Worm (Caenorhabditis elegans) whole organism, young adult: ENCODE results near the gene T13F2.6.
A peak's percentile ranks its signal among the peaks of the same experiment; 100 is the strongest.

ENCODE experiments used
- B0035.1 ChIP-seq: sonication (generic microtip); optimal IDR thresholded peaks from 2 replicates; lab custom pipeline; 2016; ENCODE audit warnings: missing genetic modification characterization, mild to moderate bottlenecking, missing compliant biosample characterization, missing genotype, missing genetic modification reagents
- C17E4.6 ChIP-seq: fragments of 200-800 bp; sonication (Bioruptor generic); IDR thresholded peaks from 2 replicates; pipeline ENCODE4 v1.3.6; 2022; ENCODE audit warnings: missing genetic modification reagents, missing genetic modification characterization, missing compliant biosample characterization
- F37B4.10 ChIP-seq: fragments of 200-800 bp; sonication (Bioruptor generic); IDR thresholded peaks from 2 replicates; pipeline ENCODE4 v1.3.6; 2022; ENCODE audit warnings: missing genetic modification characterization, missing compliant biosample characterization
- F57C9.4 ChIP-seq: sonication (generic microtip); optimal IDR thresholded peaks from 2 replicates; lab custom pipeline; 2017; ENCODE audit warnings: mild to moderate bottlenecking, missing genetic modification characterization, missing compliant biosample characterization
- T26A5.8 ChIP-seq: sonication (generic microtip); optimal IDR thresholded peaks from 2 replicates; lab custom pipeline; 2016; ENCODE audit warnings: missing genetic modification characterization, missing compliant biosample characterization
- Y79H2A.3 ChIP-seq: fragments of 200-800 bp; sonication (Bioruptor generic); conservative IDR thresholded peaks from 2 replicates; pipeline ENCODE4 v1.3.6; 2022; ENCODE audit warnings: missing genetic modification reagents, missing genetic modification characterization, missing compliant biosample characterization
- attf-6 ChIP-seq: fragments of 200-800 bp; sonication (Bioruptor generic); IDR thresholded peaks from 2 replicates; pipeline ENCODE4 v1.3.6; 2022; ENCODE audit warnings: missing genetic modification reagents, missing genetic modification characterization, missing compliant biosample characterization
- bed-2 ChIP-seq: fragments of 200-800 bp; sonication (Bioruptor generic); IDR thresholded peaks from 2 replicates; pipeline ENCODE4 v1.3.6; 2022; ENCODE audit warnings: missing genetic modification reagents, missing genetic modification characterization, missing compliant biosample characterization
- ccch-3 ChIP-seq: fragments of 200-800 bp; sonication (Bioruptor generic); optimal IDR thresholded peaks from 2 replicates; lab custom pipeline; 2018; ENCODE audit warnings: mild to moderate bottlenecking, missing genetic modification characterization, missing compliant biosample characterization
- ceh-40 ChIP-seq: fragments of 200-800 bp; sonication (Bioruptor generic); IDR thresholded peaks from 2 replicates; pipeline ENCODE4 v1.3.6; 2022; ENCODE audit warnings: missing genetic modification characterization, missing compliant biosample characterization
- dox-1 ChIP-seq: fragments of 200-800 bp; sonication (Bioruptor generic); IDR thresholded peaks from 2 replicates; pipeline ENCODE4 v1.3.6; 2022; ENCODE audit warnings: missing genetic modification reagents, missing genetic modification characterization, missing compliant biosample characterization
- dpl-1 ChIP-seq: fragments of 150-350 bp; optimal IDR thresholded peaks from 2 replicates; lab custom pipeline; 2014; ENCODE audit warnings: missing biosample characterization, missing genetic modification reagents, missing genetic modification characterization
- efl-1 ChIP-seq: fragments of 150-350 bp; optimal IDR thresholded peaks from 2 replicates; lab custom pipeline; 2014; ENCODE audit warnings: missing biosample characterization, missing genetic modification reagents, missing genetic modification characterization
- hmg-1.2 ChIP-seq: fragments of 200-800 bp; sonication (Bioruptor generic); IDR thresholded peaks from 2 replicates; pipeline ENCODE4 v1.3.6; 2022; ENCODE audit warnings: missing genetic modification reagents, missing genetic modification characterization, missing compliant biosample characterization
- hmg-20 ChIP-seq: fragments of 200-800 bp; sonication (Bioruptor generic); IDR thresholded peaks from 2 replicates; pipeline ENCODE4 v1.3.6; 2022; ENCODE audit warnings: missing genetic modification reagents, missing genetic modification characterization, missing compliant biosample characterization
- lag-1 ChIP-seq: fragments of 200-800 bp; sonication (Bioruptor generic); IDR thresholded peaks from 2 replicates; pipeline ENCODE4 v1.3.6; 2022; ENCODE audit warnings: missing genetic modification reagents, missing genetic modification characterization, missing compliant biosample characterization
- let-607 ChIP-seq, 2 experiments: fragments of 200-800 bp in 1 of 2; sonication (Bioruptor generic) in 1 of 2; sonication (generic microtip) in 1 of 2; optimal IDR thresholded peaks; 2 replicates each; lab custom pipeline; 2016 to 2018; ENCODE audit warnings: mild to moderate bottlenecking in 2 of 2, missing compliant biosample characterization in 2 of 2, missing genetic modification characterization in 2 of 2, moderate library complexity in 2 of 2, missing genotype in 1 of 2
- lin-26 ChIP-seq: fragments of 200-800 bp; sonication (Bioruptor generic); IDR thresholded peaks from 2 replicates; pipeline ENCODE4 v1.3.6; 2022; ENCODE audit warnings: missing genetic modification reagents, missing genetic modification characterization, missing compliant biosample characterization
- lin-35 ChIP-seq, 3 experiments: fragments of 150-350 bp in 2 of 3; sonication (generic microtip) in 1 of 3; optimal IDR thresholded peaks; 2 replicates each; lab custom pipeline; 2014 to 2018; ENCODE audit warnings: missing biosample characterization in 3 of 3, missing genetic modification characterization in 3 of 3, missing genetic modification reagents in 3 of 3
- lin-40 ChIP-seq: sonication (generic microtip); optimal IDR thresholded peaks from 2 replicates; lab custom pipeline; 2016; ENCODE audit warnings: missing genetic modification characterization, mild to moderate bottlenecking, missing compliant biosample characterization, missing genotype, missing genetic modification reagents
- lin-54 ChIP-seq: fragments of 200-800 bp; sonication (Bioruptor generic); optimal IDR thresholded peaks from 2 replicates; lab custom pipeline; 2018; ENCODE audit warnings: mild to moderate bottlenecking, missing genetic modification characterization, missing compliant biosample characterization
- madf-6 ChIP-seq: fragments of 200-800 bp; sonication (Bioruptor generic); IDR thresholded peaks from 2 replicates; pipeline ENCODE4 v1.3.6; 2022; ENCODE audit warnings: missing genetic modification reagents, missing genetic modification characterization, missing compliant biosample characterization
- mcd-1 ChIP-seq: fragments of 200-800 bp; sonication (Bioruptor generic); IDR thresholded peaks from 2 replicates; pipeline ENCODE4 v1.3.6; 2022; ENCODE audit warnings: missing genetic modification reagents, missing genetic modification characterization, missing compliant biosample characterization
- mel-28 ChIP-seq: sonication (generic microtip); optimal IDR thresholded peaks from 2 replicates; lab custom pipeline; 2016; ENCODE audit warnings: borderline replicate concordance, mild to moderate bottlenecking, missing genetic modification characterization, missing compliant biosample characterization
- nfyb-1 ChIP-seq: fragments of 200-800 bp; sonication (Bioruptor generic); IDR thresholded peaks from 2 replicates; pipeline ENCODE4 v1.3.6; 2022; ENCODE audit warnings: missing genetic modification reagents, missing genetic modification characterization, missing compliant biosample characterization
- nhr-120 ChIP-seq: fragments of 200-800 bp; sonication (Bioruptor generic); IDR thresholded peaks from 2 replicates; pipeline ENCODE4 v1.3.6; 2022; ENCODE audit warnings: missing genetic modification characterization, missing compliant biosample characterization
- nhr-179 ChIP-seq: sonication (generic microtip); optimal IDR thresholded peaks from 2 replicates; lab custom pipeline; 2016; ENCODE audit warnings: mild to moderate bottlenecking, missing genetic modification characterization, missing compliant biosample characterization
- nhr-90 ChIP-seq: sonication (generic microtip); optimal IDR thresholded peaks from 2 replicates; lab custom pipeline; 2016; ENCODE audit warnings: missing genotype, mild to moderate bottlenecking, missing genetic modification characterization, missing compliant biosample characterization
- pbrm-1 ChIP-seq: fragments of 200-800 bp; sonication (Bioruptor generic); IDR thresholded peaks from 2 replicates; pipeline ENCODE4 v1.3.6; 2022; ENCODE audit warnings: missing genetic modification reagents, missing genetic modification characterization, missing compliant biosample characterization
- pha-4 ChIP-seq: fragments of 150-350 bp; sonication (generic microtip); optimal IDR thresholded peaks from 2 replicates; lab custom pipeline; 2014; ENCODE audit warnings: missing biosample characterization, missing genetic modification reagents, missing genetic modification characterization
- rec-8 ChIP-seq, 2 experiments: sonication (generic microtip); optimal IDR thresholded peaks; 2 replicates each; lab custom pipeline; 2016; ENCODE audit warnings: mild to moderate bottlenecking in 2 of 2, missing genetic modification characterization in 2 of 2, missing genetic modification reagents in 2 of 2, missing genotype in 2 of 2, missing biosample characterization in 1 of 2, missing compliant biosample characterization in 1 of 2, moderate library complexity in 1 of 2
- rpc-1 ChIP-seq, 2 experiments: fragments of 150-350 bp in 1 of 2; sonication (generic microtip) in 1 of 2; optimal IDR thresholded peaks; 2 replicates each; lab custom pipeline; 2014 to 2018; ENCODE audit warnings: missing biosample characterization in 1 of 2, missing genetic modification characterization in 1 of 2, missing genetic modification reagents in 1 of 2, missing genotype in 1 of 2
- sdz-38 ChIP-seq: sonication (generic microtip); optimal IDR thresholded peaks from 2 replicates; lab custom pipeline; 2016; ENCODE audit warnings: missing genotype, missing genetic modification characterization, missing compliant biosample characterization
- snpc-1.1 ChIP-seq: sonication (generic microtip); optimal IDR thresholded peaks from 2 replicates; lab custom pipeline; 2017; ENCODE audit warnings: missing genetic modification characterization, mild to moderate bottlenecking, missing compliant biosample characterization, antibody characterized with exemption, moderate library complexity, missing genotype, missing genetic modification reagents; ENCODE audit not compliant: insufficient read depth
- snpc-4 ChIP-seq, 5 experiments: fragments of 150-350 bp in 1 of 5; sonication (generic microtip) in 4 of 5; optimal IDR thresholded peaks; 2 replicates each; lab custom pipeline; 2014 to 2018; ENCODE audit warnings: missing genetic modification characterization in 5 of 5, missing biosample characterization in 3 of 5, antibody characterized with exemption in 2 of 5, mild to moderate bottlenecking in 2 of 5, missing compliant biosample characterization in 2 of 5, missing genotype in 2 of 5, moderate library complexity in 2 of 5, missing genetic modification reagents in 1 of 5
- tbp1 ChIP-seq: fragments of 200-800 bp; sonication (Bioruptor generic); optimal IDR thresholded peaks from 2 replicates; lab custom pipeline; 2018; ENCODE audit warnings: mild to moderate bottlenecking, missing genetic modification characterization, missing compliant biosample characterization
- xnd-1 ChIP-seq: sonication (generic microtip); optimal IDR thresholded peaks from 2 replicates; lab custom pipeline; 2016; ENCODE audit warnings: missing genotype, missing genetic modification reagents, missing genetic modification characterization, missing compliant biosample characterization
- zfh-2 ChIP-seq: fragments of 200-800 bp; sonication (Bioruptor generic); conservative IDR thresholded peaks from 2 replicates; pipeline ENCODE4 v1.3.6; 2022; ENCODE audit warnings: missing genetic modification reagents, missing genetic modification characterization, missing compliant biosample characterization
- ztf-22 ChIP-seq: fragments of 200-800 bp; sonication (Bioruptor generic); optimal IDR thresholded peaks from 2 replicates; lab custom pipeline; 2018; ENCODE audit warnings: mild to moderate bottlenecking, missing genetic modification characterization, moderate library complexity, missing compliant biosample characterization
- ztf-3 ChIP-seq: fragments of 200-800 bp; sonication (Bioruptor generic); optimal IDR thresholded peaks from 2 replicates; lab custom pipeline; 2018; ENCODE audit warnings: mild to moderate bottlenecking, missing genetic modification characterization, missing compliant biosample characterization
- ztf-6 ChIP-seq: fragments of 200-800 bp; sonication (Bioruptor generic); IDR thresholded peaks from 2 replicates; pipeline ENCODE4 v1.3.6; 2022; ENCODE audit warnings: missing genetic modification reagents, missing genetic modification characterization, missing compliant biosample characterization

The T13F2.6 gene

DNA sequence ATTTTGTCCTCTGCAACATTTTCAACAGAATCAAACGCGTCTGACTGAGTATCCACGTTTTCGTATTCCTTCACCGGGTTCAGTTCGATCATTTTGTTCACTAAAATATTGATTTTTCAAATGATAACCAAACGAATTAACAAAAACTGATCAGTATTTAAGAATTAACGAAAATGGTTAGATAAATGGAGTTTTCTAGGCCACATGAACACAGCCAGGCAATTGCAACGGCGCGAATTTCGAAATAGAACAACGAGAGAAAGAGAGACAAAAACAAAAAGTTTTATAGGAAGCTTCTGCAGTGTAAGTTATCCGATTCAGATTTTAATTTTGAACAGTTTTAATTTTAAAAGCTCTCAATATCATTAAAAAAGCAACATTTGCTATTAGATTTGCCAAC lies 586 bp upstream of the T13F2.6 start, which contains the start of gene sna-2:
Gene sna-2 (minus strand): TSS at position 100 of the 400 bp plus-strand sequence.
- TF ChIP-seq C17E4.6 (GFP tag; lab: Robert Waterston, UW) (no peak), nfyb-1 (GFP tag; lab: Robert Waterston, UW) (no peak), dpl-1 (peak; percentile 60), F37B4.10 (GFP tag; lab: Robert Waterston, UW) (no peak), pbrm-1 (GFP tag; lab: Robert Waterston, UW) (no peak), lin-54 (GFP tag; lab: Kevin White, UChicago) (peak; percentile 58), snpc-4 (GFP tag; optimal IDR thresholded peaks at IDR 0.05; lab: Kevin White, UChicago) (no peak), snpc-4 (tag; optimal IDR thresholded peaks at IDR 0.05; lab: Kevin White, UChicago) (peak in 1 of 4 experiments; percentile 26), hmg-1.2 (GFP tag; lab: Robert Waterston, UW) (no peak), ztf-6 (GFP tag; lab: Robert Waterston, UW) (no peak), Y79H2A.3 (GFP tag; lab: Robert Waterston, UW) (no peak), pha-4 (tag; lab: Kevin White, UChicago) (no peak), mcd-1 (no peak), lin-35 (GFP tag; optimal IDR thresholded peaks at IDR 0.05; lab: Kevin White, UChicago) (peak in 1 of 3 experiments; percentile 83), ztf-22 (GFP tag; lab: Kevin White, UChicago) (no peak), T26A5.8 (no peak), rpc-1 (optimal IDR thresholded peaks at IDR 0.05; lab: Kevin White, UChicago) (no peak), rpc-1 (tag; optimal IDR thresholded peaks at IDR 0.05; lab: Kevin White, UChicago) (no peak), rec-8 (tag; optimal IDR thresholded peaks at IDR 0.05; lab: Kevin White, UChicago) (no peak), mel-28 (tag; lab: Kevin White, UChicago) (no peak), ccch-3 (GFP tag; lab: Kevin White, UChicago) (no peak), efl-1 (GFP tag; lab: Kevin White, UChicago) (peak; percentile 46), tbp1 (GFP tag; lab: Kevin White, UChicago) (no peak), snpc-1.1 (no peak), F57C9.4 (tag; lab: Kevin White, UChicago) (no peak), nhr-179 (tag; lab: Kevin White, UChicago) (no peak), nhr-90 (tag; lab: Kevin White, UChicago) (no peak), madf-6 (GFP tag; lab: Robert Waterston, UW) (0 out of 2 replicates have a peak, but pooled peaks have one; percentile 27), xnd-1 (no peak)

DNA sequence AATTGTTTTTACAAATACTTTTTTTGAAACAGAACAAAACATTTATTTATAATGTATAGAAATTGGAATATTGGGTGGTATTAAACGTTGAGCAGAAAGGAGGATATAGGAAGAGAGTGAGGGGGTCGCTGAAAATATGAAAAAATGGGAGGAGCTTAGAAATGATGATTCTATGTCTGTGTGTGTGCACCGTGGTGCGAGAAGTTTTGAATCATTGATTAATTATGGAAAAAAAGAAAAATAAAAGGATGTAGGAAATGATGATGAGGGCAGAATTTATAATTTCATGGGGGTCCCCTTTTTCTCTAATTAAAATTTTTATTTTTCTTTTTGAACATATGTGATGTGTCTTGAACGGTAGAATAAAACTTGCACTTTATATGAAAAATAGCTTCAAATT lies 6.6 kb downstream of the T13F2.6 start, which contains the start of gene sre-4:
Gene sre-4 (minus strand): TSS at position 101 of the 400 bp plus-strand sequence.
- TF ChIP-seq sdz-38 (tag; lab: Kevin White, UChicago) = no peak
- no peak for TF ChIP-seq bed-2
- TF ChIP-seq lin-26 (GFP tag; lab: Robert Waterston, UW) = no peak
- TF ChIP-seq ceh-40 = no peak
- no peak for TF ChIP-seq dox-1 (GFP tag; lab: Robert Waterston, UW)
- no peak for TF ChIP-seq lin-40 (tag; lab: Kevin White, UChicago)
- no peak for TF ChIP-seq zfh-2 (GFP tag; lab: Robert Waterston, UW)
- TF ChIP-seq B0035.1 (tag; lab: Kevin White, UChicago) = no peak
- TF ChIP-seq Y79H2A.3 (GFP tag; lab: Robert Waterston, UW) = no peak
- TF ChIP-seq efl-1 (GFP tag; lab: Kevin White, UChicago) = no peak
- TF ChIP-seq hmg-20 = no peak
- no peak for TF ChIP-seq lag-1 (GFP tag; lab: Robert Waterston, UW)
- no peak for TF ChIP-seq ztf-6 (GFP tag; lab: Robert Waterston, UW)
- no peak for TF ChIP-seq nhr-179 (tag; lab: Kevin White, UChicago)
- no peak for TF ChIP-seq attf-6 (GFP tag; lab: Robert Waterston, UW)
- no peak for TF ChIP-seq lin-54 (GFP tag; lab: Kevin White, UChicago)
- no peak for TF ChIP-seq ztf-3
- no peak for TF ChIP-seq let-607 (tag; optimal IDR thresholded peaks at IDR 0.05; lab: Kevin White, UChicago)
- TF ChIP-seq nhr-120 = no peak
